Worm (Caenorhabditis elegans) whole organism, early embryonic: ENCODE results near the gene Y39G8B.7.

Experiments
- B0310.2 ChIP-seq: sonication (generic microtip); optimal IDR thresholded peaks from 2 replicates; lab custom pipeline; 2016; ENCODE audit warnings: mild to moderate bottlenecking, missing genetic modification characterization, missing compliant biosample characterization
- F13C5.2 ChIP-seq: sonication (generic microtip); optimal IDR thresholded peaks from 2 replicates; lab custom pipeline; 2017; ENCODE audit warnings: mild to moderate bottlenecking, missing genetic modification characterization, inconsistent platforms, missing compliant biosample characterization
- ama-1 ChIP-seq: fragments of 150-350 bp; optimal IDR thresholded peaks from 2 replicates; lab custom pipeline; 2014
- ceh-13 ChIP-seq: fragments of 200-800 bp; sonication (Bioruptor generic); optimal IDR thresholded peaks from 2 replicates; lab custom pipeline; 2018; ENCODE audit warnings: mild to moderate bottlenecking, missing genetic modification characterization, missing compliant biosample characterization
- ceh-36 ChIP-seq: sonication (generic microtip); optimal IDR thresholded peaks from 2 replicates; lab custom pipeline; 2016; ENCODE audit warnings: missing genetic modification characterization, inconsistent platforms, missing compliant biosample characterization
- ets-7 ChIP-seq: sonication (generic microtip); optimal IDR thresholded peaks from 2 replicates; lab custom pipeline; 2016; ENCODE audit warnings: missing genotype, missing genetic modification characterization, missing compliant biosample characterization
- flt-1 ChIP-seq: fragments of 200-800 bp; sonication (Bioruptor generic); IDR thresholded peaks from 2 replicates; pipeline ENCODE4 v1.3.6; 2022; ENCODE audit warnings: missing genetic modification characterization, missing compliant biosample characterization
- hnd-1 ChIP-seq: sonication (generic microtip); optimal IDR thresholded peaks from 2 replicates; lab custom pipeline; 2016; ENCODE audit warnings: missing genetic modification characterization, missing compliant biosample characterization
- pes-1 ChIP-seq: fragments of 200-800 bp; sonication (Bioruptor generic); IDR thresholded peaks from 2 replicates; pipeline ENCODE4 v1.3.6; 2022; ENCODE audit warnings: missing genetic modification reagents, missing genetic modification characterization, missing compliant biosample characterization
- sea-1 ChIP-seq: fragments of 200-800 bp; sonication (Bioruptor generic); conservative IDR thresholded peaks from 2 replicates; pipeline ENCODE4 v1.3.6; 2022; ENCODE audit warnings: missing genetic modification characterization, missing compliant biosample characterization
- tbx-11 ChIP-seq: fragments of 200-800 bp; sonication (Bioruptor generic); IDR thresholded peaks from 2 replicates; pipeline ENCODE4 v1.3.6; 2022; ENCODE audit warnings: missing genetic modification characterization, missing compliant biosample characterization
- tbx-37 ChIP-seq: fragments of 200-800 bp; sonication (Bioruptor generic); conservative IDR thresholded peaks from 2 replicates; pipeline ENCODE4 v1.3.6; 2022; ENCODE audit warnings: missing genetic modification reagents, missing genetic modification characterization, missing compliant biosample characterization
- tra-4 ChIP-seq: sonication (generic microtip); optimal IDR thresholded peaks from 2 replicates; lab custom pipeline; 2017; ENCODE audit warnings: missing genetic modification characterization, missing compliant biosample characterization

DNA sequence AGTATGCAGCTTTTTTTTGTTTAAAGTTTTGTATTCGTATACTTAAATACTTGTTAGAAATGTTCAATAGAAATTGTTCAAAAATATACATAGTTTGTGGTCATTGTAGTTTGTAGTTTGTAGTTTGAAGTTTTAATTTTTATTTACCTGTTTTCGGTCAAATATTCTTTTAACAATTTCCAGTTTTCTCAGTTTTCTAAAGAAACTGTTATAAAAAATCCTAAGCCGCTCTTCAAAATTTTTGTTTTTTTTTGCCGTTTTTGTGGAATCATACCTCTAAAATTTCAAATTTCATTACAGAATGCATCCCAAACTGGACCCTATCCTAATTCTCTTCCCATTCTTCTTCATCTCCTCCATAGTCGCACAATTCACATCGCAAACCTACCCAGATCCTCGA lies 11.4 kb upstream of the Y39G8B.7 start, which contains the start of gene F01D5.6:
- no peak for TF ChIP-seq tbx-37
- no peak for TF ChIP-seq ceh-36
- no peak for TF ChIP-seq ama-1 (lab: Kevin White, UChicago)
- TF ChIP-seq B0310.2 (tag; lab: Kevin White, UChicago) = no peak
- no peak for TF ChIP-seq hnd-1 (tag; lab: Kevin White, UChicago)
- no peak for TF ChIP-seq flt-1 (GFP tag; lab: Robert Waterston, UW)
- no peak for TF ChIP-seq ets-7 (tag; lab: Kevin White, UChicago)
- TF ChIP-seq tra-4 = no peak
- no peak for TF ChIP-seq tbx-11 (GFP tag; lab: Robert Waterston, UW)
- TF ChIP-seq pes-1 (GFP tag; lab: Robert Waterston, UW) = no peak
- no peak for TF ChIP-seq ceh-13 (GFP tag; lab: Kevin White, UChicago)
- TF ChIP-seq F13C5.2 (tag; lab: Kevin White, UChicago) = no peak
- TF ChIP-seq sea-1 (GFP tag; lab: Robert Waterston, UW) = no peak
